Worm (Caenorhabditis elegans) whole organism, L1 larva: ENCODE data around the gene nca-2.

ENCODE experiments used
- C04F5.9 ChIP-seq: sonication (generic microtip); optimal IDR thresholded peaks from 2 replicates; lab custom pipeline; 2016; ENCODE audit warnings: missing genetic modification characterization, missing compliant biosample characterization
- C34B4.2 ChIP-seq: sonication (generic microtip); optimal IDR thresholded peaks from 2 replicates; lab custom pipeline; 2017; ENCODE audit warnings: mild to moderate bottlenecking, missing genetic modification characterization, missing compliant biosample characterization
- F16B12.6 ChIP-seq: fragments of 150-350 bp; optimal IDR thresholded peaks from 2 replicates; lab custom pipeline; 2014; ENCODE audit warnings: missing biosample characterization, missing genetic modification characterization
- Y116A8C.19 ChIP-seq: sonication (generic microtip); optimal IDR thresholded peaks from 2 replicates; lab custom pipeline; 2016; ENCODE audit warnings: missing compliant biosample characterization, missing genetic modification characterization, borderline replicate concordance
- alr-1 ChIP-seq: fragments of 200-800 bp; sonication (Bioruptor generic); optimal IDR thresholded peaks from 2 replicates; lab custom pipeline; 2018; ENCODE audit warnings: borderline replicate concordance, mild to moderate bottlenecking, missing genetic modification characterization, missing compliant biosample characterization
- aly-2 ChIP-seq: fragments of 150-350 bp; optimal IDR thresholded peaks from 2 replicates; lab custom pipeline; 2014; ENCODE audit warnings: missing biosample characterization, missing genetic modification characterization
- ama-1 ChIP-seq: fragments of 150-350 bp; optimal IDR thresholded peaks from 2 replicates; lab custom pipeline; 2014
- blmp-1 ChIP-seq: fragments of 150-350 bp; optimal IDR thresholded peaks from 2 replicates; lab custom pipeline; 2014; ENCODE audit warnings: missing biosample characterization, missing genetic modification characterization
- ceh-63 ChIP-seq: fragments of 200-800 bp; sonication (Bioruptor generic); optimal IDR thresholded peaks from 2 replicates; lab custom pipeline; 2018; ENCODE audit warnings: mild to moderate bottlenecking, missing genetic modification characterization, missing compliant biosample characterization
- ceh-90 ChIP-seq: sonication (generic microtip); optimal IDR thresholded peaks from 2 replicates; lab custom pipeline; 2016; ENCODE audit warnings: missing genetic modification characterization, missing compliant biosample characterization
- ces-1 ChIP-seq: fragments of 150-350 bp; optimal IDR thresholded peaks from 2 replicates; lab custom pipeline; 2014; ENCODE audit warnings: missing biosample characterization, missing genetic modification reagents, missing genetic modification characterization
- dpl-1 ChIP-seq, 3 experiments: fragments of 150-350 bp in 2 of 3; sonication (generic microtip) in 1 of 3; optimal IDR thresholded peaks; 2 replicates each; lab custom pipeline; 2014 to 2017; ENCODE audit warnings: missing biosample characterization in 3 of 3, missing genetic modification characterization in 3 of 3, missing genetic modification reagents in 3 of 3
- dsc-1 ChIP-seq: sonication (generic microtip); optimal IDR thresholded peaks from 2 replicates; lab custom pipeline; 2016; ENCODE audit warnings: mild to moderate bottlenecking, missing genetic modification characterization, missing compliant biosample characterization
- efl-1 ChIP-seq, 4 experiments: fragments of 150-350 bp; optimal IDR thresholded peaks in 3 of 4; peaks in 1 of 4; 1 replicate in 1 of 4; 2 replicates in 3 of 4; lab custom pipeline; 2014; ENCODE audit warnings: missing biosample characterization in 2 of 4, missing genetic modification characterization in 2 of 4, missing genetic modification reagents in 2 of 4
- efl-3 ChIP-seq: fragments of 200-800 bp; sonication (Bioruptor generic); optimal IDR thresholded peaks from 2 replicates; lab custom pipeline; 2018; ENCODE audit warnings: mild to moderate bottlenecking, missing genetic modification characterization, missing compliant biosample characterization
- egl-27 ChIP-seq, 2 experiments: fragments of 150-350 bp in 1 of 2; sonication (generic microtip); optimal IDR thresholded peaks; 3 replicates each; lab custom pipeline; 2017 to 2018; ENCODE audit warnings: missing biosample characterization in 2 of 2, missing genetic modification characterization in 2 of 2, missing genetic modification reagents in 2 of 2
- elt-2 ChIP-seq: sonication (generic microtip); optimal IDR thresholded peaks from 2 replicates; lab custom pipeline; 2016; ENCODE audit warnings: missing genetic modification characterization, mild to moderate bottlenecking, inconsistent platforms, missing compliant biosample characterization, missing genetic modification reagents
- elt-3 ChIP-seq, 6 experiments: fragments of 150-350 bp in 1 of 6; sonication (generic microtip); optimal IDR thresholded peaks; 2 replicates each; lab custom pipeline; 2017 to 2018; ENCODE audit warnings: missing biosample characterization in 6 of 6, missing genetic modification characterization in 6 of 6, inconsistent platforms in 1 of 6
- fkh-10 ChIP-seq: sonication (generic microtip); optimal IDR thresholded peaks from 2 replicates; lab custom pipeline; 2017; ENCODE audit warnings: missing biosample characterization, missing genetic modification reagents, missing genetic modification characterization
- fkh-8 ChIP-seq: sonication (generic microtip); optimal IDR thresholded peaks from 2 replicates; lab custom pipeline; 2016; ENCODE audit warnings: mild to moderate bottlenecking, missing genetic modification characterization, missing compliant biosample characterization
- fos-1 ChIP-seq: fragments of 150-350 bp; optimal IDR thresholded peaks from 2 replicates; lab custom pipeline; 2014; ENCODE audit warnings: missing biosample characterization, missing genetic modification characterization
- hlh-17 ChIP-seq: fragments of 200-800 bp; sonication (Bioruptor generic); optimal IDR thresholded peaks from 2 replicates; lab custom pipeline; 2018; ENCODE audit warnings: missing genetic modification characterization, mild to moderate bottlenecking, missing compliant biosample characterization, moderate library complexity, borderline replicate concordance
- hlh-4 ChIP-seq: sonication (generic microtip); optimal IDR thresholded peaks from 2 replicates; lab custom pipeline; 2016; ENCODE audit warnings: mild to moderate bottlenecking, missing genetic modification characterization, missing compliant biosample characterization
- hpl-2 ChIP-seq: fragments of 150-350 bp; optimal IDR thresholded peaks from 2 replicates; lab custom pipeline; 2014; ENCODE audit warnings: missing biosample characterization, missing genetic modification reagents, missing genetic modification characterization
- irx-1 ChIP-seq: sonication (generic microtip); optimal IDR thresholded peaks from 2 replicates; lab custom pipeline; 2016; ENCODE audit warnings: missing genetic modification characterization, missing compliant biosample characterization
- isw-1 ChIP-seq: fragments of 200-800 bp; sonication (Bioruptor generic); IDR thresholded peaks from 2 replicates; pipeline ENCODE4 v1.3.6; 2022; ENCODE audit warnings: missing genetic modification characterization, missing compliant biosample characterization
- lin-14 ChIP-seq: fragments of 200-800 bp; sonication (Bioruptor generic); optimal IDR thresholded peaks from 2 replicates; lab custom pipeline; 2018; ENCODE audit warnings: mild to moderate bottlenecking, missing genetic modification characterization, moderate library complexity, missing compliant biosample characterization
- lin-35 ChIP-seq, 2 experiments: fragments of 150-350 bp; optimal IDR thresholded peaks; 2 replicates each; lab custom pipeline; 2014; ENCODE audit warnings: missing biosample characterization in 2 of 2, missing genetic modification characterization in 2 of 2, missing genetic modification reagents in 2 of 2
- lin-39 ChIP-seq: fragments of 150-350 bp; optimal IDR thresholded peaks from 2 replicates; lab custom pipeline; 2014; ENCODE audit warnings: missing biosample characterization, missing genetic modification reagents, missing genetic modification characterization
- lir-3 ChIP-seq: sonication (generic microtip); optimal IDR thresholded peaks from 2 replicates; lab custom pipeline; 2016; ENCODE audit warnings: mild to moderate bottlenecking, missing genetic modification characterization, moderate library complexity, missing compliant biosample characterization; ENCODE audit not compliant: poor library complexity
- lsy-2 ChIP-seq, 2 experiments: fragments of 150-350 bp; optimal IDR thresholded peaks; 2 replicates each; lab custom pipeline; 2014; ENCODE audit warnings: missing biosample characterization in 2 of 2, missing genetic modification characterization in 2 of 2
- mep-1 ChIP-seq: fragments of 150-350 bp; optimal IDR thresholded peaks from 2 replicates; lab custom pipeline; 2014; ENCODE audit warnings: missing biosample characterization, missing genetic modification characterization
- nhr-19 ChIP-seq: fragments of 200-800 bp; sonication (Bioruptor generic); conservative IDR thresholded peaks from 2 replicates; pipeline ENCODE4 v1.3.6; 2022; ENCODE audit warnings: missing genetic modification characterization, missing compliant biosample characterization
- nhr-20 ChIP-seq: sonication (generic microtip); optimal IDR thresholded peaks from 2 replicates; lab custom pipeline; 2016; ENCODE audit warnings: mild to moderate bottlenecking, missing genetic modification characterization, missing compliant biosample characterization
- nhr-237 ChIP-seq: fragments of 150-350 bp; optimal IDR thresholded peaks from 2 replicates; lab custom pipeline; 2014; ENCODE audit warnings: missing biosample characterization, missing genetic modification characterization
- nhr-76 ChIP-seq: sonication (generic microtip); optimal IDR thresholded peaks from 2 replicates; lab custom pipeline; 2017; ENCODE audit warnings: missing biosample characterization, missing genetic modification characterization
- nhr-84 ChIP-seq: sonication (generic microtip); optimal IDR thresholded peaks from 2 replicates; lab custom pipeline; 2017; ENCODE audit warnings: missing biosample characterization, missing genetic modification characterization
- nhr-90 ChIP-seq: sonication (generic microtip); optimal IDR thresholded peaks from 2 replicates; lab custom pipeline; 2016; ENCODE audit warnings: mild to moderate bottlenecking, missing genetic modification characterization, missing compliant biosample characterization; ENCODE audit not compliant: poor library complexity
- pax-3 ChIP-seq: fragments of 200-800 bp; sonication (Bioruptor generic); optimal IDR thresholded peaks from 2 replicates; lab custom pipeline; 2018; ENCODE audit warnings: mild to moderate bottlenecking, missing genetic modification characterization, moderate library complexity, missing compliant biosample characterization
- pqm-1 ChIP-seq: sonication (generic microtip); optimal IDR thresholded peaks from 3 replicates; lab custom pipeline; 2017; ENCODE audit warnings: missing biosample characterization, missing genetic modification characterization
- snpc-4 ChIP-seq: fragments of 150-350 bp; optimal IDR thresholded peaks from 2 replicates; lab custom pipeline; 2014; ENCODE audit warnings: missing biosample characterization, missing genetic modification characterization
- swsn-7 ChIP-seq: sonication (generic microtip); optimal IDR thresholded peaks from 2 replicates; lab custom pipeline; 2016; ENCODE audit warnings: missing genetic modification characterization, missing compliant biosample characterization
- tbx-2 ChIP-seq: sonication (generic microtip); optimal IDR thresholded peaks from 2 replicates; lab custom pipeline; 2016; ENCODE audit warnings: missing genetic modification characterization, missing compliant biosample characterization
- unc-30 ChIP-seq: sonication (generic microtip); optimal IDR thresholded peaks from 2 replicates; lab custom pipeline; 2017; ENCODE audit warnings: missing biosample characterization, missing genetic modification characterization
- unc-62 ChIP-seq: fragments of 150-350 bp; optimal IDR thresholded peaks from 2 replicates; lab custom pipeline; 2014; ENCODE audit warnings: missing biosample characterization, missing genetic modification reagents, missing genetic modification characterization
- unc-86 ChIP-seq: sonication (generic microtip); optimal IDR thresholded peaks from 2 replicates; lab custom pipeline; 2016; ENCODE audit warnings: missing genetic modification characterization, missing compliant biosample characterization
- unc-98 ChIP-seq: fragments of 200-800 bp; sonication (Bioruptor generic); IDR thresholded peaks from 2 replicates; pipeline ENCODE4 v1.3.6; 2022; ENCODE audit warnings: missing genetic modification characterization, missing compliant biosample characterization
- xbp-1 ChIP-seq: sonication (generic microtip); optimal IDR thresholded peaks from 2 replicates; lab custom pipeline; 2016; ENCODE audit warnings: missing genetic modification characterization, missing compliant biosample characterization
- zag-1 ChIP-seq: fragments of 150-350 bp; optimal IDR thresholded peaks from 2 replicates; lab custom pipeline; 2014; ENCODE audit warnings: missing biosample characterization, missing genetic modification characterization
- zip-4 ChIP-seq: fragments of 200-800 bp; sonication (Bioruptor generic); optimal IDR thresholded peaks from 2 replicates; lab custom pipeline; 2018; ENCODE audit warnings: mild to moderate bottlenecking, missing genetic modification characterization, moderate library complexity, missing compliant biosample characterization
- ztf-11 ChIP-seq, 2 experiments: sonication (generic microtip); optimal IDR thresholded peaks; 2 replicates each; lab custom pipeline; 2016 to 2017; ENCODE audit warnings: missing genetic modification characterization in 2 of 2, missing biosample characterization in 1 of 2, missing compliant biosample characterization in 1 of 2
- ztf-4 ChIP-seq: fragments of 150-350 bp; optimal IDR thresholded peaks from 2 replicates; lab custom pipeline; 2014; ENCODE audit warnings: missing biosample characterization, missing genetic modification characterization

nca-2 gene

DNA sequence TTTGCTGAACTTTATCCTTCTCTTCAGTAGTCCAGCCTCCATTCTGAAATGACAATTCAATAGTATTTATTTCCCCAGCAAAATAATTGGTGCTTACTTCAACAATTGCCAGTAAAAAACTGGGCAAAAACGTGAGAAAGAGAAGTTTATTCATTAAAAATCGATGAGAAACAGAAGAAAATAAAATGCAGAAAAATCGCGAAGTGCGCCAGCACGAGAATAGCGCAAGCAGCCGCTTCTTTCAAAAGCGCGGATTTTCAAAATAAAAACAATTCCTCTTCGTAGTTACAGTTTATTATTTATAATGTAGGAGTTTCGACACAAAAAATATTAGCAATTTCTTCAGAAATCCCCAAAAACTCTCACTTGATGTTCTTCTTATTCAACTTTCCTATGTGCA, 2.5 kb upstream of the nca-2 start, which contains the start of gene C27F2.9 (continued):
- TF ChIP-seq ceh-90 (tag; lab: Kevin White, UChicago) (peak; percentile 63), ama-1 (peak; percentile 9), xbp-1 (tag; lab: Kevin White, UChicago) (peak; percentile 93), dsc-1 (tag; lab: Kevin White, UChicago) (peak; percentile 94), ceh-63 (GFP tag; lab: Kevin White, UChicago) (no peak), swsn-7 (tag; lab: Kevin White, UChicago) (peak; percentile 94), efl-1 (optimal IDR thresholded peaks at IDR 0.05; lab: Kevin White, UChicago) (peak; percentile 98 to 99), efl-1 (GFP tag; optimal IDR thresholded peaks at IDR 0.05 in 1 of 2; lab: Kevin White, UChicago) (peak; percentile 99 to 100), lin-39 (peak; percentile 86), unc-30 (no peak), lin-14 (GFP tag; lab: Kevin White, UChicago) (peak; percentile 88), elt-3 (tag; optimal IDR thresholded peaks at IDR 0.05; lab: Kevin White, UChicago) (peak in 4 of 6 experiments; percentile 3 to 87 (median 56)), dpl-1 (GFP tag; optimal IDR thresholded peaks at IDR 0.05; lab: Kevin White, UChicago) (peak; percentile 99 to 100 (median 99)), nhr-76 (tag; lab: Kevin White, UChicago) (no peak), egl-27 (tag; optimal IDR thresholded peaks at IDR 0.05; lab: Kevin White, UChicago) (no peak), nhr-20 (tag; lab: Kevin White, UChicago) (peak; percentile 91), tbx-2 (tag; lab: Kevin White, UChicago) (peak; percentile 93), nhr-84 (no peak), ztf-4 (peak; percentile 61), irx-1 (tag; lab: Kevin White, UChicago) (peak; percentile 90), blmp-1 (tag; lab: Kevin White, UChicago) (peak; percentile 71), unc-62 (no peak), C34B4.2 (tag; lab: Kevin White, UChicago) (peak; percentile 36), hpl-2 (GFP tag; lab: Kevin White, UChicago) (no peak), zip-4 (GFP tag; lab: Kevin White, UChicago) (peak; percentile 72), snpc-4 (tag; lab: Kevin White, UChicago) (peak; percentile 73), ztf-11 (tag; optimal IDR thresholded peaks at IDR 0.05; lab: Kevin White, UChicago) (peak in 1 of 2 experiments; percentile 83), nhr-19 (GFP tag; lab: Robert Waterston, UW) (peak; percentile 91), zag-1 (tag; lab: Kevin White, UChicago) (peak; percentile 18), F16B12.6 (tag; lab: Kevin White, UChicago) (peak; percentile 75), fkh-10 (GFP tag; lab: Kevin White, UChicago) (peak; percentile 73), lir-3 (tag; lab: Kevin White, UChicago) (peak; percentile 77), nhr-90 (peak; percentile 94), unc-86 (tag; lab: Kevin White, UChicago) (peak; percentile 89), efl-3 (GFP tag; lab: Kevin White, UChicago) (peak; percentile 19), nhr-237 (tag; lab: Kevin White, UChicago) (peak; percentile 84), aly-2 (tag; lab: Kevin White, UChicago) (peak; percentile 85), pax-3 (tag; lab: Kevin White, UChicago) (peak; percentile 78), fkh-8 (peak; percentile 84), ces-1 (GFP tag; lab: Kevin White, UChicago) (no peak), hlh-4 (tag; lab: Kevin White, UChicago) (no peak), isw-1 (peak; percentile 91), mep-1 (tag; lab: Kevin White, UChicago) (peak; percentile 95), Y116A8C.19 (tag; lab: Kevin White, UChicago) (no peak), elt-2 (tag; lab: Kevin White, UChicago) (peak; percentile 74), alr-1 (no peak), unc-98 (GFP tag; lab: Robert Waterston, UW) (no peak), fos-1 (tag; lab: Kevin White, UChicago) (peak; percentile 80), lsy-2 (tag; optimal IDR thresholded peaks at IDR 0.05; lab: Kevin White, UChicago) (peak; percentile 94), hlh-17 (no peak), pqm-1 (tag; lab: Kevin White, UChicago) (no peak), C04F5.9 (tag; lab: Kevin White, UChicago) (peak; percentile 87), lin-35 (GFP tag; optimal IDR thresholded peaks at IDR 0.05; lab: Kevin White, UChicago) (peak; percentile 99 to 100)
